Worm (Caenorhabditis elegans) whole organism, L1 larva: ENCODE measurements around the gene ccg-1.

ENCODE experiments used
- aha-1 ChIP-seq: fragments of 150-350 bp; optimal IDR thresholded peaks from 2 replicates; lab custom pipeline; 2014; ENCODE audit warnings: missing biosample characterization, missing genetic modification characterization
- xbp-1 ChIP-seq: sonication (generic microtip); optimal IDR thresholded peaks from 2 replicates; lab custom pipeline; 2016; ENCODE audit warnings: missing genetic modification characterization, missing compliant biosample characterization

DNA sequence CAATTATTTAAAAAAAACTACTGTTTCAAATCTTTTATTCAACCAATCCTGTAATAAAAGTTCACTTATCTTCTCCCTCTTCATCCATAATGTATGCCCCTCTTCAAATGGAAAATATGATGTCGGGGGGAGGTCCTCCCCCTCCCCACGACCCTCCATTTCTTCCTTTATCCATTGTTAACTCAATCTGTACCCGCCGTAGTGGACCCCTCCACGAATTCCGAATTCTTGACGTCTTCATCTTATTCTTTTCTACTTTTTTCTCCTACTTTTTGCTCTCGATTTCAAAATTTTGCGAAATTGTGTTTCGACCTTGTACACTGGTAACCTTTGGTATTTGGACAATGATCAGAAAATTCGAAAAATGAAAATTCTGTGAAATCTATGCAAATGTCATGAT is 39.7 kb downstream of the ccg-1 start, which contains the start of gene lgc-52:
- TF ChIP-seq xbp-1 (tag; lab: Kevin White, UChicago) (no peak), aha-1 (tag; lab: Kevin White, UChicago) (no peak)
